Worm (Caenorhabditis elegans) whole organism, L3 larva: ENCODE results near the gene C05A2.4.

Experiments used
- ZK546.5 ChIP-seq: sonication (generic microtip); optimal IDR thresholded peaks from 2 replicates; lab custom pipeline; 2017; ENCODE audit warnings: missing biosample characterization, missing genetic modification characterization
- ceh-28 ChIP-seq: fragments of 150-350 bp; optimal IDR thresholded peaks from 2 replicates; lab custom pipeline; 2014; ENCODE audit warnings: missing biosample characterization, missing genetic modification reagents, missing genetic modification characterization
- daf-12 ChIP-seq: fragments of 150-350 bp; optimal IDR thresholded peaks from 2 replicates; lab custom pipeline; 2014; ENCODE audit warnings: missing biosample characterization, missing genetic modification reagents, missing genetic modification characterization
- egl-27 ChIP-seq: sonication (generic microtip); optimal IDR thresholded peaks from 4 replicates; lab custom pipeline; 2017; ENCODE audit warnings: missing biosample characterization, missing genetic modification reagents, missing genetic modification characterization
- elt-2 ChIP-seq: sonication (generic microtip); optimal IDR thresholded peaks from 2 replicates; lab custom pipeline; 2016; ENCODE audit warnings: missing genetic modification reagents, mild to moderate bottlenecking, missing genetic modification characterization, missing compliant biosample characterization
- elt-3 ChIP-seq, 3 experiments: fragments of 150-350 bp in 1 of 3; sonication (generic microtip) in 2 of 3; optimal IDR thresholded peaks; 2 replicates in 2 of 3; 4 replicates in 1 of 3; lab custom pipeline; 2014 to 2017; ENCODE audit warnings: missing biosample characterization in 3 of 3, missing genetic modification characterization in 3 of 3
- fkh-2 ChIP-seq: fragments of 150-350 bp; optimal IDR thresholded peaks from 2 replicates; lab custom pipeline; 2014; ENCODE audit warnings: missing biosample characterization, missing genetic modification reagents, missing genetic modification characterization
- fos-1 ChIP-seq: fragments of 150-350 bp; optimal IDR thresholded peaks from 2 replicates; lab custom pipeline; 2014; ENCODE audit warnings: missing biosample characterization, missing genetic modification characterization
- lin-15B ChIP-seq: fragments of 150-350 bp; optimal IDR thresholded peaks from 2 replicates; lab custom pipeline; 2014; ENCODE audit warnings: missing biosample characterization, missing genetic modification characterization
- lsy-12 ChIP-seq: sonication (generic microtip); optimal IDR thresholded peaks from 2 replicates; lab custom pipeline; 2016; ENCODE audit warnings: mild to moderate bottlenecking, missing genetic modification characterization, missing compliant biosample characterization
- nfya-1 ChIP-seq: sonication (generic microtip); optimal IDR thresholded peaks from 2 replicates; lab custom pipeline; 2017; ENCODE audit warnings: missing genetic modification characterization, mild to moderate bottlenecking, missing compliant biosample characterization, antibody characterized with exemption, moderate library complexity; ENCODE audit not compliant: insufficient read depth
- nhr-11 ChIP-seq: fragments of 150-350 bp; optimal IDR thresholded peaks from 2 replicates; lab custom pipeline; 2014; ENCODE audit warnings: missing biosample characterization, missing genetic modification characterization
- nhr-12 ChIP-seq: fragments of 150-350 bp; optimal IDR thresholded peaks from 2 replicates; lab custom pipeline; 2014; ENCODE audit warnings: missing biosample characterization, missing genetic modification characterization
- nhr-237 ChIP-seq: fragments of 150-350 bp; optimal IDR thresholded peaks from 2 replicates; lab custom pipeline; 2014; ENCODE audit warnings: missing biosample characterization, missing genetic modification characterization
- nhr-28 ChIP-seq: fragments of 150-350 bp; optimal IDR thresholded peaks from 2 replicates; lab custom pipeline; 2014; ENCODE audit warnings: missing biosample characterization, missing genetic modification characterization
- nhr-76 ChIP-seq: fragments of 150-350 bp; sonication (generic microtip); optimal IDR thresholded peaks from 5 replicates; lab custom pipeline; 2014; ENCODE audit warnings: missing biosample characterization, missing genetic modification characterization
- nhr-77 ChIP-seq: fragments of 150-350 bp; optimal IDR thresholded peaks from 2 replicates; lab custom pipeline; 2014; ENCODE audit warnings: missing biosample characterization, missing genetic modification characterization
- sea-2 ChIP-seq: fragments of 150-350 bp; sonication (generic microtip); optimal IDR thresholded peaks from 4 replicates; lab custom pipeline; 2014; ENCODE audit warnings: missing biosample characterization, missing genetic modification reagents, missing genetic modification characterization
- unc-39 ChIP-seq: sonication (generic microtip); optimal IDR thresholded peaks from 4 replicates; lab custom pipeline; 2017; ENCODE audit warnings: missing biosample characterization, missing genetic modification characterization
- unc-62 ChIP-seq: fragments of 150-350 bp; sonication (generic microtip); optimal IDR thresholded peaks from 4 replicates; lab custom pipeline; 2014; ENCODE audit warnings: missing biosample characterization, missing genetic modification reagents, missing genetic modification characterization
- ztf-11 ChIP-seq: fragments of 150-350 bp; optimal IDR thresholded peaks from 2 replicates; lab custom pipeline; 2014; ENCODE audit warnings: missing biosample characterization, missing genetic modification characterization

The C05A2.4 gene

ce11 chrV:10743649-10744048, 48.4 kb downstream of the C05A2.4 start, which contains the start of gene srj-22:
TSS of gene srj-22 (minus strand) at chrV:10743749.
- no peak for TF ChIP-seq nhr-12 (tag; lab: Kevin White, UChicago)
- TF ChIP-seq ceh-28, result no peak
- TF ChIP-seq elt-3 (tag; optimal IDR thresholded peaks at IDR 0.05; lab: Kevin White, UChicago), result no peak
- no peak for TF ChIP-seq elt-2 (tag; lab: Kevin White, UChicago)
- TF ChIP-seq unc-39 (tag; lab: Kevin White, UChicago), result no peak
- no peak for TF ChIP-seq fkh-2 (tag; lab: Kevin White, UChicago)
- TF ChIP-seq, all 47 proteins: peak for 0

- no peak for TF ChIP-seq nhr-28 (tag; lab: Kevin White, UChicago)
- TF ChIP-seq elt-2 (tag; lab: Kevin White, UChicago), result no peak
- TF ChIP-seq lsy-12 (tag; lab: Kevin White, UChicago), result no peak
- no peak for TF ChIP-seq unc-39 (tag; lab: Kevin White, UChicago)
- TF ChIP-seq nhr-12 (tag; lab: Kevin White, UChicago), result no peak
- no peak for TF ChIP-seq ZK546.5
- TF ChIP-seq nhr-77 (tag; lab: Kevin White, UChicago), result no peak
- no peak for TF ChIP-seq daf-12 (tag; lab: Kevin White, UChicago)
- TF ChIP-seq nhr-11 (tag; lab: Kevin White, UChicago), result no peak
- no peak for TF ChIP-seq nhr-237 (tag; lab: Kevin White, UChicago)
- no peak for TF ChIP-seq ztf-11
- no peak for TF ChIP-seq nfya-1 (tag; lab: Kevin White, UChicago)
- no peak for TF ChIP-seq nhr-76 (tag; lab: Kevin White, UChicago)
- TF ChIP-seq fos-1 (tag; lab: Kevin White, UChicago), result no peak
- TF ChIP-seq sea-2 (GFP tag; lab: Kevin White, UChicago), result no peak
- no peak for TF ChIP-seq unc-62 (GFP tag; lab: Kevin White, UChicago)
- TF ChIP-seq egl-27 (tag; lab: Kevin White, UChicago), result no peak
- TF ChIP-seq lin-15B (tag; lab: Kevin White, UChicago), result no peak
These were observed 49.8 kb downstream of the C05A2.4 start, which contains the start of gene srj-21 for ce11 chrV:10745034-10745433. TSS of gene srj-21 (plus strand) at chrV:10745334.
